Worm (Caenorhabditis elegans): ENCODE measurements around the gene C03H5.9.

The C03H5.9 gene

DNA sequence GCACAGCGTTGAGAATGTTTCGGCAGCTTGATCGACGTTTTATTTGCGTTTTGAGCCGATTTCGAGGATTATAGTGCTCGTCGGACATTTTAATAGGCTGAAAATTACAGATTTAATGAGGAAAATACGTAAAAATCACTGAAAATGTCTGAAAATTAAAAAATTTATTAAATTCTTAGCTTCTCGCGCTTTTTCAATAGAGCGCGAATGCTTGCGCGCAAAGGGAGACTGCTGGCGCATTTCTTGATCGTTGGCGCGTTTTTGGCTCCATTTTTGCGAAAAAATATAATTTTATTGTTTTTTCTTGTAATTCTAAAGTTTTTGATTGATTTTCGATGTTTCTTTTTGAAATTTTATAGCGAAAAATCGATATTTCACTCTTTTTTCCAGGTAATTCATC is 32.4 kb downstream of the C03H5.9 start, which contains the start of the genes dnsn-1 and C24H12.4 (continued):
- TF ChIP-seq cey-2 (tag; optimal IDR thresholded peaks at IDR 0.05; ENCODE audit: borderline replicate concordance, insufficient read depth) (no peak), aha-1 (tag) (peak; percentile 10), set-16 (GFP tag; IDR thresholded peaks at IDR 0.05) (no peak), dmd-6 (GFP tag; IDR thresholded peaks at IDR 0.05) (peak; percentile 77), lsy-2 (tag; optimal IDR thresholded peaks at IDR 0.05) (peak in 1 of 2 experiments; percentile 96), nhr-6 (tag; optimal IDR thresholded peaks at IDR 0.05) (peak; percentile 87), F49E8.2 (tag; optimal IDR thresholded peaks at IDR 0.05; ENCODE audit: borderline replicate concordance) (peak; percentile 84), jun-1 (tag; optimal IDR thresholded peaks at IDR 0.05) (peak; percentile 56), lir-3 (tag; optimal IDR thresholded peaks at IDR 0.05) (no peak), zfp-2 (tag; optimal IDR thresholded peaks at IDR 0.05) (peak; percentile 37), nhr-111 (GFP tag; optimal IDR thresholded peaks at IDR 0.05) (no peak), ceh-62 (tag; optimal IDR thresholded peaks at IDR 0.05) (no peak), hlh-30 (tag; optimal IDR thresholded peaks at IDR 0.05; ENCODE audit: insufficient read depth) (peak; percentile 82), vab-7 (GFP tag; IDR thresholded peaks at IDR 0.05) (no peak), lin-1 (GFP tag; IDR thresholded peaks at IDR 0.05) (peak; percentile 47; the same call in 1 of the 2 replicates), R02D3.7 (tag; optimal IDR thresholded peaks at IDR 0.05) (no peak), rbr-2 (tag; optimal IDR thresholded peaks at IDR 0.05) (peak; percentile 89), mdl-1 (tag; optimal IDR thresholded peaks at IDR 0.05) (peak in 1 of 2 experiments; percentile 6), nhr-10 (tag; optimal IDR thresholded peaks at IDR 0.05) (no peak), tag-97 (GFP tag; IDR thresholded peaks at IDR 0.05) (no peak), nhr-237 (tag; optimal IDR thresholded peaks at IDR 0.05) (no peak), D1046.2 (GFP tag; IDR thresholded peaks at IDR 0.05) (no peak), snpc-4 (tag; optimal IDR thresholded peaks at IDR 0.05) (no peak), ctbp-1 (GFP tag; IDR thresholded peaks at IDR 0.05) (peak; percentile 82), mdt-29 (GFP tag; IDR thresholded peaks at IDR 0.05) (no peak), F10B5.3 (tag; optimal IDR thresholded peaks at IDR 0.05) (peak; percentile 74), daf-16 (GFP tag; optimal IDR thresholded peaks at IDR 0.05) (peak in 1 of 2 experiments; percentile 48), daf-16 (tag; optimal IDR thresholded peaks at IDR 0.05) (no peak), nhr-48 (tag; optimal IDR thresholded peaks at IDR 0.05) (peak; percentile 41), lim-7 (GFP tag; IDR thresholded peaks at IDR 0.05) (no peak), unc-39 (tag; optimal IDR thresholded peaks at IDR 0.05) (no peak), mep-1 (tag; optimal IDR thresholded peaks at IDR 0.05) (peak; percentile 93), nhr-77 (tag; optimal IDR thresholded peaks at IDR 0.05) (peak; percentile 77), ZK546.5 (tag; optimal IDR thresholded peaks at IDR 0.05) (peak in 1 of 2 experiments; percentile 33), ceh-32 (tag; optimal IDR thresholded peaks at IDR 0.05; ENCODE audit: poor library complexity) (peak; percentile 63), hif-1 (tag; optimal IDR thresholded peaks at IDR 0.05) (peak in 1 of 2 experiments; percentile 67), pqm-1 (tag; optimal IDR thresholded peaks at IDR 0.05) (no peak), ces-1 (GFP tag; optimal IDR thresholded peaks at IDR 0.05) (no peak), daf-8 (GFP tag; IDR thresholded peaks at IDR 0.05) (no peak), zfp-3 (GFP tag; conservative IDR thresholded peaks at IDR 0.05) (peak; percentile 75), spr-3 (GFP tag; optimal IDR thresholded peaks at IDR 0.05) (peak; percentile 40), daf-19 (GFP tag; conservative IDR thresholded peaks at IDR 0.05) (peak; percentile 76; the same call in 1 of the 2 replicates), dve-1 (tag; optimal IDR thresholded peaks at IDR 0.05; ENCODE audit: insufficient read depth) (peak; percentile 97), madf-9 (GFP tag; conservative IDR thresholded peaks at IDR 0.05) (peak; percentile 47; the same call in 1 of the 2 replicates), egl-27 (tag; optimal IDR thresholded peaks at IDR 0.05) (no peak), madf-5 (GFP tag; IDR thresholded peaks at IDR 0.05) (no peak), Y105C5A.15 (GFP tag; IDR thresholded peaks at IDR 0.05) (no peak), Y48G9A.11 (GFP tag; IDR thresholded peaks at IDR 0.05) (peak; percentile 29; the same call in 1 of the 2 replicates), T26A8.4 (GFP tag; IDR thresholded peaks at IDR 0.05) (peak; percentile 89), pha-4 (GFP tag; IDR thresholded peaks at IDR 0.05) (peak; percentile 80), pha-4 (tag; optimal IDR thresholded peaks at IDR 0.05) (peak; percentile 77), ceh-20 (GFP tag; IDR thresholded peaks at IDR 0.05) (peak; percentile 77)
